Fruit fly (Drosophila melanogaster) whole organism, embryonic: ENCODE results near the gene CG5446.
A peak's percentile ranks its signal among the peaks of the same experiment; 100 is the strongest.

Experiments used
- Asciz ChIP-seq: fragments of 200-800 bp; sonication (Bioruptor generic); optimal IDR thresholded peaks from 2 replicates; lab custom pipeline; 2017; ENCODE audit warnings: missing biosample characterization, mild to moderate bottlenecking, missing genetic modification characterization, missing genetic modification reagents
- Blimp-1 ChIP-seq: fragments of 200-800 bp; sonication (Bioruptor generic); optimal IDR thresholded peaks from 3 replicates; lab custom pipeline; 2018; ENCODE audit warnings: missing biosample characterization, missing genetic modification characterization, mild to moderate bottlenecking, moderate library complexity, missing genetic modification reagents
- CG10366 ChIP-seq: fragments of 200-800 bp; sonication (Bioruptor generic); IDR thresholded peaks from 2 replicates; pipeline ENCODE4 v1.3.6; 2022; ENCODE audit warnings: missing biosample characterization, missing genetic modification characterization
- CG12155 ChIP-seq: fragments of 200-800 bp; sonication (Bioruptor generic); optimal IDR thresholded peaks from 3 replicates; lab custom pipeline; 2016; ENCODE audit warnings: missing biosample characterization, missing genetic modification characterization
- CG12659 ChIP-seq: fragments of 200-800 bp; sonication (Bioruptor generic); optimal IDR thresholded peaks from 3 replicates; lab custom pipeline; 2017; ENCODE audit warnings: mild to moderate bottlenecking, missing biosample characterization, missing genetic modification reagents, missing genetic modification characterization
- CG13287 ChIP-seq: fragments of 200-800 bp; sonication (Bioruptor generic); IDR thresholded peaks from 2 replicates; pipeline ENCODE4 v1.3.6; 2022; ENCODE audit warnings: missing biosample characterization, missing genetic modification characterization; ENCODE audit not compliant: partially characterized antibody
- CG13624 ChIP-seq: fragments of 200-800 bp; sonication (Bioruptor generic); optimal IDR thresholded peaks from 2 replicates; lab custom pipeline; 2016; ENCODE audit warnings: missing biosample characterization, missing genetic modification characterization
- CG1529 ChIP-seq: fragments of 200-800 bp; sonication (Bioruptor generic); optimal IDR thresholded peaks from 3 replicates; lab custom pipeline; 2018; ENCODE audit warnings: missing biosample characterization, missing genetic modification characterization
- CG17802 ChIP-seq: fragments of 200-800 bp; sonication (Bioruptor generic); optimal IDR thresholded peaks from 2 replicates; lab custom pipeline; 2018; ENCODE audit warnings: missing biosample characterization, mild to moderate bottlenecking, missing genetic modification characterization, moderate library complexity
- CG31388 ChIP-seq: fragments of 200-800 bp; sonication (Bioruptor generic); optimal IDR thresholded peaks from 2 replicates; lab custom pipeline; 2016; ENCODE audit warnings: missing biosample characterization, missing genetic modification characterization
- CG4424 ChIP-seq: fragments of 200-800 bp; sonication (Bioruptor generic); optimal IDR thresholded peaks from 3 replicates; lab custom pipeline; 2016; ENCODE audit warnings: missing biosample characterization, missing genetic modification characterization
- CG4707 ChIP-seq: fragments of 200-800 bp; sonication (Bioruptor generic); optimal IDR thresholded peaks from 2 replicates; lab custom pipeline; 2018; ENCODE audit warnings: missing biosample characterization, mild to moderate bottlenecking, missing genetic modification characterization, moderate library complexity
- CG4730 ChIP-seq: fragments of 200-800 bp; sonication (Bioruptor generic); IDR thresholded peaks from 2 replicates; pipeline ENCODE4 v1.3.6; 2022; ENCODE audit warnings: missing biosample characterization, missing genetic modification characterization
- CG5180 ChIP-seq: fragments of 200-800 bp; sonication (Bioruptor generic); optimal IDR thresholded peaks from 3 replicates; lab custom pipeline; 2017; ENCODE audit warnings: missing biosample characterization, missing genetic modification characterization, mild to moderate bottlenecking, moderate library complexity, missing genetic modification reagents
- CG7987 ChIP-seq: fragments of 200-800 bp; sonication (Bioruptor generic); optimal IDR thresholded peaks from 2 replicates; lab custom pipeline; 2018; ENCODE audit warnings: missing biosample characterization, mild to moderate bottlenecking, missing genetic modification characterization, moderate library complexity
- CG9215 ChIP-seq: fragments of 200-800 bp; sonication (Bioruptor generic); IDR thresholded peaks from 2 replicates; pipeline ENCODE4 v1.3.6; 2022; ENCODE audit warnings: missing biosample characterization, missing genetic modification characterization
- CG9727 ChIP-seq: fragments of 200-800 bp; sonication (Bioruptor generic); optimal IDR thresholded peaks from 3 replicates; lab custom pipeline; 2017; ENCODE audit warnings: missing biosample characterization, mild to moderate bottlenecking, missing genetic modification characterization
- CkIIα-i1 ChIP-seq: fragments of 200-800 bp; sonication (Bioruptor generic); IDR thresholded peaks from 2 replicates; pipeline ENCODE4 v1.3.6; 2022; ENCODE audit warnings: missing biosample characterization, missing genetic modification characterization
- Dip2 ChIP-seq: fragments of 200-800 bp; sonication (Bioruptor generic); IDR thresholded peaks from 2 replicates; pipeline ENCODE4 v1.3.6; 2022; ENCODE audit warnings: missing biosample characterization, missing genetic modification characterization
- Eip74EF ChIP-seq, 2 experiments: fragments of 200-800 bp in 1 of 2; fragments of >200 bp in 1 of 2; sonication (Bioruptor generic) in 1 of 2; optimal IDR thresholded peaks; 2 replicates each; lab custom pipeline; 2017 to 2019; ENCODE audit warnings: missing biosample characterization in 2 of 2, missing genetic modification characterization in 2 of 2, mild to moderate bottlenecking in 1 of 2, moderate library complexity in 1 of 2
- H2.0 ChIP-seq: fragments of 200-800 bp; sonication (Bioruptor generic); IDR thresholded peaks from 2 replicates; pipeline ENCODE4 v1.3.6; 2022; ENCODE audit warnings: missing biosample characterization, missing genetic modification characterization
- HHEX ChIP-seq: fragments of 200-800 bp; sonication (Bioruptor generic); optimal IDR thresholded peaks from 3 replicates; lab custom pipeline; 2017; ENCODE audit warnings: missing biosample characterization, mild to moderate bottlenecking, missing genetic modification characterization, missing genetic modification reagents
- HLH3B ChIP-seq: fragments of 200-800 bp; sonication (Bioruptor generic); IDR thresholded peaks from 2 replicates; pipeline ENCODE4 v1.3.6; 2022; ENCODE audit warnings: missing biosample characterization, missing genetic modification characterization
- HmgD ChIP-seq: fragments of 200-800 bp; sonication (Bioruptor generic); optimal IDR thresholded peaks from 3 replicates; lab custom pipeline; 2016; ENCODE audit warnings: missing biosample characterization, missing genetic modification characterization
- Hmr ChIP-seq: fragments of 200-800 bp; sonication (Bioruptor generic); optimal IDR thresholded peaks from 3 replicates; lab custom pipeline; 2017; ENCODE audit warnings: mild to moderate bottlenecking, missing biosample characterization, missing genetic modification reagents, missing genetic modification characterization
- Lpt ChIP-seq: fragments of >200 bp; optimal IDR thresholded peaks from 2 replicates; lab custom pipeline; 2018; ENCODE audit warnings: missing biosample characterization, missing genetic modification characterization
- Side ChIP-seq: fragments of 200-800 bp; sonication (Bioruptor generic); optimal IDR thresholded peaks from 2 replicates; lab custom pipeline; 2016; ENCODE audit warnings: missing biosample characterization, missing genetic modification characterization
- abd-A ChIP-seq: fragments of 200-800 bp; sonication (Bioruptor generic); optimal IDR thresholded peaks from 3 replicates; lab custom pipeline; 2019; ENCODE audit warnings: missing biosample characterization, mild to moderate bottlenecking, missing genetic modification characterization, moderate library complexity
- ase ChIP-seq: fragments of 200-800 bp; sonication (Bioruptor generic); IDR thresholded peaks from 3 replicates; pipeline ENCODE4 v1.3.6; 2022; ENCODE audit warnings: missing biosample characterization, missing genetic modification characterization
- bbx ChIP-seq: fragments of 200-800 bp; sonication (Bioruptor generic); IDR thresholded peaks from 2 replicates; pipeline ENCODE4 v1.3.6; 2022; ENCODE audit warnings: missing biosample characterization, missing genetic modification characterization; ENCODE audit not compliant: partially characterized antibody
- cg ChIP-seq: fragments of 200-800 bp; sonication (Bioruptor generic); optimal IDR thresholded peaks from 3 replicates; lab custom pipeline; 2019; ENCODE audit warnings: missing biosample characterization, mild to moderate bottlenecking, missing genetic modification characterization, moderate library complexity
- gfzf ChIP-seq: fragments of 200-800 bp; sonication (Bioruptor generic); optimal IDR thresholded peaks from 2 replicates; lab custom pipeline; 2016; ENCODE audit warnings: missing biosample characterization, mild to moderate bottlenecking, missing genetic modification characterization, moderate library complexity
- hb ChIP-seq: fragments of 200-800 bp; sonication (Bioruptor generic); IDR thresholded peaks from 3 replicates; pipeline ENCODE4 v1.3.6; 2022; ENCODE audit warnings: missing biosample characterization, missing genetic modification characterization; ENCODE audit not compliant: partially characterized antibody
- her ChIP-seq: fragments of 200-800 bp; sonication (Bioruptor generic); optimal IDR thresholded peaks from 2 replicates; lab custom pipeline; 2016; ENCODE audit warnings: missing biosample characterization, missing genetic modification characterization
- ken ChIP-seq: fragments of 200-800 bp; sonication (Bioruptor generic); IDR thresholded peaks from 3 replicates; pipeline ENCODE4 v1.3.6; 2022; ENCODE audit warnings: missing biosample characterization, missing genetic modification characterization
- lov ChIP-seq, 2 experiments: fragments of 200-800 bp in 1 of 2; fragments of >200 bp in 1 of 2; sonication (Bioruptor generic) in 1 of 2; IDR thresholded peaks in 1 of 2; optimal IDR thresholded peaks in 1 of 2; 2 replicates in 1 of 2; 3 replicates in 1 of 2; pipeline versions ENCODE4 v1.3.6 to Lab custom; 2017 to 2022; ENCODE audit warnings: missing biosample characterization in 1 of 2, missing genetic modification characterization in 1 of 2
- mam ChIP-seq: fragments of 200-800 bp; sonication (Bioruptor generic); optimal IDR thresholded peaks from 3 replicates; lab custom pipeline; 2016; ENCODE audit warnings: missing biosample characterization, missing genetic modification characterization
- mld ChIP-seq: fragments of 200-800 bp; sonication (Bioruptor generic); IDR thresholded peaks from 3 replicates; pipeline ENCODE4 v1.3.6; 2022; ENCODE audit warnings: missing biosample characterization, missing genetic modification characterization; ENCODE audit not compliant: partially characterized antibody
- nerfin-1 ChIP-seq: fragments of 200-800 bp; sonication (Bioruptor generic); optimal IDR thresholded peaks from 3 replicates; lab custom pipeline; 2019; ENCODE audit warnings: missing biosample characterization, mild to moderate bottlenecking, missing genetic modification characterization, moderate library complexity
- pb ChIP-seq: fragments of 200-800 bp; sonication (Bioruptor generic); optimal IDR thresholded peaks from 3 replicates; lab custom pipeline; 2016; ENCODE audit warnings: missing biosample characterization, missing genetic modification characterization
- pros ChIP-seq: fragments of 200-800 bp; sonication (Bioruptor generic); optimal IDR thresholded peaks from 3 replicates; lab custom pipeline; 2019; ENCODE audit warnings: missing biosample characterization, mild to moderate bottlenecking, missing genetic modification characterization, moderate library complexity
- sc ChIP-seq, 3 experiments: fragments of >200 bp in 2 of 3; fragments of 200-800 bp in 1 of 3; sonication (Bioruptor generic) in 1 of 3; optimal IDR thresholded peaks; 2 replicates in 2 of 3; 3 replicates in 1 of 3; lab custom pipeline; 2017; ENCODE audit warnings: mild to moderate bottlenecking in 1 of 3, missing biosample characterization in 1 of 3, missing genetic modification characterization in 1 of 3, missing genetic modification reagents in 1 of 3
- schlank ChIP-seq: fragments of 200-800 bp; sonication (Bioruptor generic); optimal IDR thresholded peaks from 2 replicates; lab custom pipeline; 2018; ENCODE audit warnings: missing biosample characterization, mild to moderate bottlenecking, missing genetic modification characterization
- scrt ChIP-seq: fragments of 200-800 bp; sonication (Bioruptor generic); optimal IDR thresholded peaks from 2 replicates; lab custom pipeline; 2018; ENCODE audit warnings: missing biosample characterization, mild to moderate bottlenecking, missing genetic modification characterization, moderate library complexity
- sisA ChIP-seq: fragments of 200-800 bp; sonication (Bioruptor generic); IDR thresholded peaks from 2 replicates; pipeline ENCODE4 v1.3.6; 2022; ENCODE audit warnings: missing biosample characterization, missing genetic modification characterization
- tap ChIP-seq: fragments of 200-800 bp; optimal IDR thresholded peaks from 3 replicates; lab custom pipeline; 2019; ENCODE audit warnings: missing biosample characterization, mild to moderate bottlenecking, missing genetic modification characterization, moderate library complexity
- trem ChIP-seq: fragments of 200-800 bp; optimal IDR thresholded peaks from 3 replicates; lab custom pipeline; 2019; ENCODE audit warnings: missing biosample characterization, mild to moderate bottlenecking, missing genetic modification characterization, moderate library complexity
- tup ChIP-seq: fragments of 200-800 bp; sonication (Bioruptor generic); optimal IDR thresholded peaks from 2 replicates; lab custom pipeline; 2016; ENCODE audit warnings: missing biosample characterization, mild to moderate bottlenecking, missing genetic modification characterization, moderate library complexity
- zf30C ChIP-seq: fragments of 200-800 bp; sonication (Bioruptor generic); optimal IDR thresholded peaks from 3 replicates; lab custom pipeline; 2018; ENCODE audit warnings: missing biosample characterization, mild to moderate bottlenecking, missing genetic modification characterization

The CG5446 gene

DNA sequence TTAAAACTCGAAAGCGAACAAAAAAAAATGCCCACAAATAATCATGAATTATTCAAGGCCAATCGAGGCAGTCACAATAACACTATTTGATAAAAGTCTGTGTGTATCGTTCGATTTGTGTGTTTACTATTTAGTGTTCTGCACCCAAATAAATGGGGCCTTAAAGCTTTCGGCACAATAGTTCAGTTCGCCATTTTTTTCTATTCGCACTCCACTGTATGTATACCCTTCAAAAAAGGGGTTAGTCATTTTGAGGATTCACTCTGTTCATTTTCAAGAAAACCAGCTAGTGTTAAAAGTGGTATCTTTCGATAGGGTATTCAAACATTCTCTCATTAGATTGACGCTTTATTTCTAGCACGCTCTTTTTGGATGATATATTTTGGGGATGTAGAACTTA, 40.2 kb upstream of the CG5446 start (continued):
- peak; percentile 51 for TF ChIP-seq CG12659
- TF ChIP-seq CG9727 (GFP tag; lab: Kevin White, UChicago), result peak; percentile 47
- TF ChIP-seq schlank (tag; lab: Kevin White, UChicago), result peak; percentile 63
- no peak for TF ChIP-seq tap (tag; lab: Kevin White, UChicago)
- no peak for TF ChIP-seq CG5180 (GFP tag; lab: Kevin White, UChicago)
- TF ChIP-seq gfzf (GFP tag; lab: Kevin White, UChicago), result no peak
- TF ChIP-seq CG4424 (GFP tag; lab: Kevin White, UChicago), result no peak
- TF ChIP-seq abd-A (tag; lab: Kevin White, UChicago), result peak; percentile 96
- TF ChIP-seq CG17802 (tag; lab: Kevin White, UChicago), result no peak
- TF ChIP-seq CG13624 (GFP tag; lab: Kevin White, UChicago), result peak; percentile 80
- TF ChIP-seq cg (GFP tag; lab: Kevin White, UChicago), result no peak
- peak; percentile 74 for TF ChIP-seq her (GFP tag; lab: Kevin White, UChicago)
- peak; percentile 31 for TF ChIP-seq scrt
- TF ChIP-seq Dip2 (GFP tag; lab: Robert Waterston, UW), result no peak
- no peak for TF ChIP-seq ken (GFP tag; lab: Robert Waterston, UW)
- TF ChIP-seq tup (GFP tag; lab: Kevin White, UChicago), result no peak
- TF ChIP-seq HmgD (GFP tag; lab: Kevin White, UChicago), result no peak
- TF ChIP-seq lov (optimal IDR thresholded peaks at IDR 0.05; lab: Kevin White, UChicago), result no peak
- no peak for TF ChIP-seq lov (GFP tag; IDR thresholded peaks at IDR 0.05; lab: Robert Waterston, UW)
- TF ChIP-seq CG9215 (GFP tag; lab: Robert Waterston, UW), result no peak
- no peak for TF ChIP-seq CG13287 (GFP tag; lab: Robert Waterston, UW)
- no peak for TF ChIP-seq sc (optimal IDR thresholded peaks at IDR 0.05; lab: Kevin White, UChicago)
- no peak for TF ChIP-seq sc (GFP tag; optimal IDR thresholded peaks at IDR 0.05; lab: Kevin White, UChicago)
- 0 out of 2 replicates have a peak, but pooled peaks have one; percentile 8 for TF ChIP-seq CG10366 (GFP tag; lab: Robert Waterston, UW)
- TF ChIP-seq CG4707 (GFP tag; lab: Kevin White, UChicago), result no peak
- TF ChIP-seq ase (GFP tag; lab: Robert Waterston, UW), result no peak; the same call in 2 of the 3 replicates
- TF ChIP-seq Blimp-1, result no peak
- no peak for TF ChIP-seq HLH3B
- TF ChIP-seq sisA (GFP tag; lab: Robert Waterston, UW), result no peak
- TF ChIP-seq CG7987, result peak; percentile 83
- peak; percentile 34; the same call in 1 of the 2 replicates for TF ChIP-seq H2.0 (GFP tag; lab: Robert Waterston, UW)
- TF ChIP-seq Hmr (GFP tag; lab: Kevin White, UChicago), result peak; percentile 70
- peak; percentile 67 for TF ChIP-seq CG12155
- TF ChIP-seq mam (GFP tag; lab: Kevin White, UChicago), result peak; percentile 71
- no peak for TF ChIP-seq Lpt (GFP tag; lab: Kevin White, UChicago)
- TF ChIP-seq Asciz (GFP tag; lab: Kevin White, UChicago), result no peak
- no peak for TF ChIP-seq trem (tag; lab: Kevin White, UChicago)
- no peak for TF ChIP-seq pros (GFP tag; lab: Kevin White, UChicago)
- TF ChIP-seq bbx (GFP tag; lab: Robert Waterston, UW), result no peak
- peak; percentile 64 for TF ChIP-seq Side (GFP tag; lab: Kevin White, UChicago)
- TF ChIP-seq nerfin-1 (tag; lab: Kevin White, UChicago), result no peak
- TF ChIP-seq hb (GFP tag; lab: Robert Waterston, UW), result no peak
- no peak for TF ChIP-seq Eip74EF (GFP tag; optimal IDR thresholded peaks at IDR 0.05; lab: Kevin White, UChicago)
- TF ChIP-seq mld (GFP tag; lab: Robert Waterston, UW), result no peak
- TF ChIP-seq CG4730 (GFP tag; lab: Robert Waterston, UW), result peak; percentile 7; the same call in 1 of the 2 replicates
- TF ChIP-seq zf30C, result no peak
- TF ChIP-seq pb, result peak; percentile 14
- no peak for TF ChIP-seq CG31388 (GFP tag; lab: Kevin White, UChicago)
- peak; percentile 32 for TF ChIP-seq HHEX (GFP tag; lab: Kevin White, UChicago)
- no peak for TF ChIP-seq CG1529 (GFP tag; lab: Kevin White, UChicago)
- TF ChIP-seq CkIIα-i1 (GFP tag; lab: Robert Waterston, UW), result no peak
